Fruit fly (Drosophila melanogaster) whole organism, embryonic: ENCODE measurements around the gene CG9706.

ENCODE experiments used
- ATbp ChIP-seq: fragments of 200-800 bp; sonication (Bioruptor generic); optimal IDR thresholded peaks from 2 replicates; lab custom pipeline; 2017; ENCODE audit warnings: missing biosample characterization, mild to moderate bottlenecking, missing genetic modification characterization, missing genetic modification reagents
- B-H2 ChIP-seq: fragments of 200-800 bp; sonication (Bioruptor generic); optimal IDR thresholded peaks from 2 replicates; lab custom pipeline; 2018; ENCODE audit warnings: missing biosample characterization, mild to moderate bottlenecking, missing genetic modification characterization
- CG10209 ChIP-seq: fragments of 200-800 bp; sonication (Bioruptor generic); optimal IDR thresholded peaks from 3 replicates; lab custom pipeline; 2017; ENCODE audit warnings: missing biosample characterization, mild to moderate bottlenecking, missing genetic modification characterization, missing genetic modification reagents
- CG10959 ChIP-seq: fragments of 200-800 bp; sonication (Bioruptor generic); IDR thresholded peaks from 2 replicates; pipeline ENCODE4 v1.3.6; 2022; ENCODE audit warnings: missing biosample characterization, missing genetic modification characterization
- CG12104 ChIP-seq: fragments of 200-800 bp; sonication (Bioruptor generic); optimal IDR thresholded peaks from 3 replicates; lab custom pipeline; 2016; ENCODE audit warnings: missing biosample characterization, missing genetic modification characterization
- CG12155 ChIP-seq: fragments of 200-800 bp; sonication (Bioruptor generic); optimal IDR thresholded peaks from 3 replicates; lab custom pipeline; 2016; ENCODE audit warnings: missing biosample characterization, missing genetic modification characterization
- CG13296 ChIP-seq: fragments of 200-800 bp; sonication (Bioruptor generic); optimal IDR thresholded peaks from 3 replicates; lab custom pipeline; 2018; ENCODE audit warnings: missing biosample characterization, mild to moderate bottlenecking, missing genetic modification characterization
- CG13775 ChIP-seq: fragments of 200-800 bp; sonication (Bioruptor generic); optimal IDR thresholded peaks from 3 replicates; lab custom pipeline; 2017; ENCODE audit warnings: missing biosample characterization, mild to moderate bottlenecking, missing genetic modification characterization
- CG14710 ChIP-seq: fragments of 200-800 bp; sonication (Bioruptor generic); optimal IDR thresholded peaks from 3 replicates; lab custom pipeline; 2019; ENCODE audit warnings: missing biosample characterization, mild to moderate bottlenecking, missing genetic modification characterization, moderate library complexity
- CG1529 ChIP-seq: fragments of 200-800 bp; sonication (Bioruptor generic); optimal IDR thresholded peaks from 3 replicates; lab custom pipeline; 2018; ENCODE audit warnings: missing biosample characterization, missing genetic modification characterization
- CG16863 ChIP-seq: fragments of 200-800 bp; sonication (Bioruptor generic); optimal IDR thresholded peaks from 3 replicates; lab custom pipeline; 2016; ENCODE audit warnings: missing biosample characterization, missing genetic modification characterization
- CG17802 ChIP-seq: fragments of 200-800 bp; sonication (Bioruptor generic); optimal IDR thresholded peaks from 2 replicates; lab custom pipeline; 2018; ENCODE audit warnings: missing biosample characterization, mild to moderate bottlenecking, missing genetic modification characterization, moderate library complexity
- CG1792 ChIP-seq: fragments of 200-800 bp; sonication (Bioruptor generic); optimal IDR thresholded peaks from 2 replicates; lab custom pipeline; 2016; ENCODE audit warnings: missing biosample characterization, missing genetic modification characterization
- CG18011 ChIP-seq: fragments of 200-800 bp; sonication (Bioruptor generic); optimal IDR thresholded peaks from 2 replicates; lab custom pipeline; 2017; ENCODE audit warnings: missing biosample characterization, missing genetic modification characterization, mild to moderate bottlenecking, moderate library complexity, missing genotype
- CG2129 ChIP-seq: fragments of 200-800 bp; sonication (Bioruptor generic); IDR thresholded peaks from 2 replicates; pipeline ENCODE4 v1.3.6; 2022; ENCODE audit warnings: missing biosample characterization, missing genetic modification characterization; ENCODE audit not compliant: partially characterized antibody
- CG30431 ChIP-seq: fragments of 200-800 bp; sonication (Bioruptor generic); optimal IDR thresholded peaks from 2 replicates; lab custom pipeline; 2017; ENCODE audit warnings: missing biosample characterization, missing genetic modification characterization
- CG31441 ChIP-seq: fragments of 200-800 bp; sonication (Bioruptor generic); IDR thresholded peaks from 2 replicates; pipeline ENCODE4 v1.3.6; 2022; ENCODE audit warnings: missing biosample characterization, missing genetic modification characterization
- CG33213 ChIP-seq: fragments of 200-800 bp; sonication (Bioruptor generic); optimal IDR thresholded peaks from 3 replicates; lab custom pipeline; 2016; ENCODE audit warnings: missing biosample characterization, missing genetic modification characterization
- CG34422 ChIP-seq: fragments of 200-800 bp; sonication (Bioruptor generic); IDR thresholded peaks from 3 replicates; pipeline ENCODE4 v1.3.6; 2022; ENCODE audit warnings: missing biosample characterization, missing genetic modification characterization
- CG3847 ChIP-seq: fragments of 200-800 bp; sonication (Bioruptor generic); IDR thresholded peaks from 2 replicates; pipeline ENCODE4 v1.3.6; 2022; ENCODE audit warnings: missing biosample characterization, missing genetic modification characterization
- CG4360 ChIP-seq: fragments of 200-800 bp; sonication (Bioruptor generic); IDR thresholded peaks from 2 replicates; pipeline ENCODE4 v1.3.6; 2022; ENCODE audit warnings: missing biosample characterization, missing genetic modification characterization
- CG9215 ChIP-seq: fragments of 200-800 bp; sonication (Bioruptor generic); IDR thresholded peaks from 2 replicates; pipeline ENCODE4 v1.3.6; 2022; ENCODE audit warnings: missing biosample characterization, missing genetic modification characterization
- CrebB ChIP-seq: fragments of 200-800 bp; sonication (Bioruptor generic); optimal IDR thresholded peaks from 3 replicates; lab custom pipeline; 2018; ENCODE audit warnings: missing biosample characterization, mild to moderate bottlenecking, missing genetic modification characterization
- Dip3 ChIP-seq: fragments of 200-800 bp; sonication (Bioruptor generic); optimal IDR thresholded peaks from 3 replicates; lab custom pipeline; 2016; ENCODE audit warnings: missing biosample characterization, missing genetic modification characterization
- E2f1 ChIP-seq: fragments of 200-800 bp; sonication (Bioruptor generic); IDR thresholded peaks from 2 replicates; pipeline ENCODE4 v1.3.6; 2022; ENCODE audit warnings: missing biosample characterization, missing genetic modification characterization
- Hr78 ChIP-seq, 2 experiments: fragments of 200-800 bp in 1 of 2; fragments of >200 bp in 1 of 2; sonication (Bioruptor generic) in 1 of 2; optimal IDR thresholded peaks; 2 replicates each; lab custom pipeline; 2017 to 2019; ENCODE audit warnings: missing biosample characterization in 2 of 2, missing genetic modification characterization in 2 of 2, mild to moderate bottlenecking in 1 of 2, moderate library complexity in 1 of 2
- NC2α ChIP-seq: fragments of 200-800 bp; sonication (Bioruptor generic); optimal IDR thresholded peaks from 2 replicates; lab custom pipeline; 2016; ENCODE audit warnings: missing biosample characterization, missing genetic modification characterization
- NK7.1 ChIP-seq: fragments of 200-800 bp; sonication (Bioruptor generic); optimal IDR thresholded peaks from 3 replicates; lab custom pipeline; 2016; ENCODE audit warnings: missing biosample characterization, missing genetic modification characterization
- Nf-YC ChIP-seq: fragments of 200-800 bp; optimal IDR thresholded peaks from 3 replicates; lab custom pipeline; 2019; ENCODE audit warnings: missing biosample characterization, mild to moderate bottlenecking, missing genetic modification characterization, moderate library complexity
- Sin3A ChIP-seq: fragments of >200 bp; optimal IDR thresholded peaks from 2 replicates; lab custom pipeline; 2018
- Spps ChIP-seq: fragments of 200-800 bp; sonication (Bioruptor generic); optimal IDR thresholded peaks from 2 replicates; lab custom pipeline; 2018; ENCODE audit warnings: missing biosample characterization, mild to moderate bottlenecking, missing genetic modification characterization
- ab ChIP-seq: fragments of 200-800 bp; sonication (Bioruptor generic); optimal IDR thresholded peaks from 2 replicates; lab custom pipeline; 2016; ENCODE audit warnings: missing biosample characterization, missing genetic modification characterization
- al ChIP-seq: fragments of 200-800 bp; sonication (Bioruptor generic); IDR thresholded peaks from 2 replicates; pipeline ENCODE4 v1.3.6; 2022; ENCODE audit warnings: missing biosample characterization, missing genetic modification characterization
- ash1 ChIP-seq: fragments of 200-800 bp; sonication (Bioruptor generic); optimal IDR thresholded peaks from 2 replicates; lab custom pipeline; 2018; ENCODE audit warnings: missing biosample characterization, mild to moderate bottlenecking, missing genetic modification characterization
- caup ChIP-seq: fragments of 200-800 bp; sonication (Bioruptor generic); optimal IDR thresholded peaks from 3 replicates; lab custom pipeline; 2017; ENCODE audit warnings: missing biosample characterization, mild to moderate bottlenecking, missing genetic modification characterization, moderate library complexity; ENCODE audit not compliant: severe bottlenecking
- danr ChIP-seq: fragments of 200-800 bp; sonication (Bioruptor generic); IDR thresholded peaks from 2 replicates; pipeline ENCODE4 v1.3.6; 2022; ENCODE audit warnings: missing biosample characterization, missing genetic modification characterization
- dati ChIP-seq: fragments of 200-800 bp; sonication (Bioruptor generic); IDR thresholded peaks from 2 replicates; pipeline ENCODE4 v1.3.6; 2022; ENCODE audit warnings: missing biosample characterization, missing genetic modification characterization
- dpn ChIP-seq, 2 experiments: fragments of 200-800 bp; sonication (Bioruptor generic); optimal IDR thresholded peaks; 3 replicates each; lab custom pipeline; 2016; ENCODE audit warnings: missing biosample characterization in 2 of 2, missing genetic modification characterization in 2 of 2
- fd64A ChIP-seq: fragments of 200-800 bp; sonication (Bioruptor generic); optimal IDR thresholded peaks from 3 replicates; lab custom pipeline; 2018; ENCODE audit warnings: missing biosample characterization, mild to moderate bottlenecking, missing genetic modification characterization
- fu2 ChIP-seq: fragments of 200-800 bp; sonication (Bioruptor generic); optimal IDR thresholded peaks from 2 replicates; lab custom pipeline; 2016; ENCODE audit warnings: missing biosample characterization, missing genetic modification characterization
- hb ChIP-seq: fragments of 200-800 bp; sonication (Bioruptor generic); IDR thresholded peaks from 3 replicates; pipeline ENCODE4 v1.3.6; 2022; ENCODE audit warnings: missing biosample characterization, missing genetic modification characterization; ENCODE audit not compliant: partially characterized antibody
- inv ChIP-seq: fragments of 200-800 bp; sonication (Bioruptor generic); IDR thresholded peaks from 2 replicates; pipeline ENCODE4 v1.3.6; 2022; ENCODE audit warnings: missing biosample characterization, missing genetic modification characterization; ENCODE audit not compliant: partially characterized antibody
- lilli ChIP-seq: fragments of 200-800 bp; sonication (Bioruptor generic); optimal IDR thresholded peaks from 3 replicates; lab custom pipeline; 2016; ENCODE audit warnings: missing biosample characterization, missing genetic modification characterization
- pb ChIP-seq: fragments of 200-800 bp; sonication (Bioruptor generic); optimal IDR thresholded peaks from 3 replicates; lab custom pipeline; 2016; ENCODE audit warnings: missing biosample characterization, missing genetic modification characterization
- shn ChIP-seq: fragments of 200-800 bp; sonication (Bioruptor generic); optimal IDR thresholded peaks from 3 replicates; lab custom pipeline; 2016; ENCODE audit warnings: missing biosample characterization, missing genetic modification characterization
- stc ChIP-seq: fragments of 200-800 bp; sonication (Bioruptor generic); IDR thresholded peaks from 2 replicates; pipeline ENCODE4 v1.3.6; 2022; ENCODE audit warnings: missing biosample characterization, missing genetic modification characterization
- wek ChIP-seq: fragments of 200-800 bp; sonication (Bioruptor generic); optimal IDR thresholded peaks from 3 replicates; lab custom pipeline; 2018; ENCODE audit warnings: missing biosample characterization, mild to moderate bottlenecking, missing genetic modification characterization, moderate library complexity
- wor ChIP-seq: fragments of 200-800 bp; sonication (Bioruptor generic); IDR thresholded peaks from 2 replicates; pipeline ENCODE4 v1.3.6; 2022; ENCODE audit warnings: missing biosample characterization, missing genetic modification characterization
- zfh1 ChIP-seq: fragments of 200-800 bp; sonication (Bioruptor generic); IDR thresholded peaks from 3 replicates; pipeline ENCODE4 v1.3.6; 2022; ENCODE audit warnings: missing biosample characterization, missing genetic modification characterization

The CG9706 gene

DNA sequence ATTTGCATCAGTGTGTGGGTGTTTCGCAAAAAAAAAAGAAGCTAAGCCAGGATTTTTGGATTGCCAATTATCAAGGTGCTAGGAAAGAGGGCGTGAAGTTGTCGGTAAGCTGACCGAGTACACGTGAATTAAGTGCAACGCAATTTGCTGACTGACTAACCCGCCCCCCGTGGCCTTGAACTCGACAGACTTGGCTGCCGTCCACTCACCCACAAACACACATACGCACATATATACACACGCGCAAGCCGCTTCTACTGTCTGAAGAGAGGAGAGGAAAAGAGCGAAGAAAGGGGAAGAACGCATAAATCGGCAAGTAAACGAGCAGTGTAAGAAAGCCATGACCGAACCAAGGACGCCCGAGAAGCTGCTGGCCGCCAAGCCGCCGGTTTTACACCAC lies 2.5 kb upstream of the CG9706 start (continued):
- TF ChIP-seq zfh1 (no peak), CG16863 (GFP tag; lab: Kevin White, UChicago) (no peak), pb (GFP tag; lab: Kevin White, UChicago) (no peak), CG2129 (no peak), stc (0 out of 2 replicates have a peak, but pooled peaks have one; percentile 8), CG34422 (GFP tag; lab: Robert Waterston, UW) (0 out of 3 replicates have a peak, but pooled peaks have one; percentile 54), Hr78 (GFP tag; optimal IDR thresholded peaks at IDR 0.05; lab: Kevin White, UChicago) (peak in 1 of 2 experiments; percentile 52), B-H2 (GFP tag; lab: Kevin White, UChicago) (no peak), NC2α (GFP tag; lab: Kevin White, UChicago) (no peak), Dip3 (GFP tag; lab: Kevin White, UChicago) (no peak), ash1 (GFP tag; lab: Kevin White, UChicago) (no peak)
- TF ChIP-seq, all 482 proteins: peak for 8

DNA sequence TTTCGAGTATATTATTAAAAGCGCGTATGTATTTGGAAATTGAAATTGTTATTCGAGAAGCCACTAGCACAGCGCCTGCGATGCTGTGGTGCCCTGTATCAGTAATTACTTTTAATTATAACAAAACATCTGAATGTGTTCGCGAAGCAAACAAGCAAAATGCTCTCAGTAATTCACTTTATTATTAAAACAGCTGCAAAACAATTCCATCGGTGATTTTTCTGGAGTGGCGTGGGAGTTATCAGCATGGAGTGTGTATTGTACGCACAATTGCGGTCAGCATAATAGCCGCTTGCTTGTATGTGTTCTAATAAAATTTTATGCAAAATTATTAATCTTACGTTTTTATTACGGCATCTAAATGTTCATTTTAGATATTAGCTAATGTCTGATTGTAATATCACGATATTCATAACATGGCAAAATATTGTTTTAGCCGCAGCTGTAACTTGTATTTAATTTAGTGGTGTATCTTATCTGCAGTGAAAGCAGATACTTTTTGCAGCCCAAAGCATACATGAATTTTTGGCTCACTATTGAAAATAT lies 519 bp upstream of the CG9706 start:
- TF ChIP-seq shn (peak; percentile 18), lilli (GFP tag; lab: Kevin White, UChicago) (peak; percentile 76), CrebB (tag; lab: Kevin White, UChicago) (peak; percentile 36), fu2 (GFP tag; lab: Kevin White, UChicago) (peak; percentile 49), E2f1 (GFP tag; lab: Robert Waterston, UW) (peak; percentile 59; the same call in 1 of the 2 replicates), CG10959 (GFP tag; lab: Robert Waterston, UW) (peak; percentile 83), Spps (tag; lab: Kevin White, UChicago) (peak; percentile 41), CG33213 (GFP tag; lab: Kevin White, UChicago) (peak; percentile 18), caup (GFP tag; lab: Kevin White, UChicago) (peak; percentile 62), ATbp (GFP tag; lab: Kevin White, UChicago) (peak; percentile 76), ab (GFP tag; lab: Kevin White, UChicago) (peak; percentile 1), wek (peak; percentile 5), danr (GFP tag; lab: Robert Waterston, UW) (peak; percentile 33; the same call in 1 of the 2 replicates), al (0 out of 2 replicates have a peak, but pooled peaks have one; percentile 26), CG10209 (GFP tag; lab: Kevin White, UChicago) (peak; percentile 73), CG3847 (GFP tag; lab: Robert Waterston, UW) (0 out of 2 replicates have a peak, but pooled peaks have one; percentile 7), CG13775 (peak; percentile 57), hb (GFP tag; lab: Robert Waterston, UW) (no peak), dpn (GFP tag; optimal IDR thresholded peaks at IDR 0.05; lab: Kevin White, UChicago) (peak; percentile 66 to 69), CG1529 (GFP tag; lab: Kevin White, UChicago) (peak; percentile 74), CG1792 (GFP tag; lab: Kevin White, UChicago) (peak; percentile 74), CG14710 (tag; lab: Kevin White, UChicago) (peak; percentile 59), fd64A (GFP tag; lab: Kevin White, UChicago) (peak; percentile 30), CG17802 (tag; lab: Kevin White, UChicago) (peak; percentile 43), Hr78 (GFP tag; optimal IDR thresholded peaks at IDR 0.05; lab: Kevin White, UChicago) (no peak), CG18011 (GFP tag; lab: Kevin White, UChicago) (no peak), CG12155 (GFP tag; lab: Kevin White, UChicago) (peak; percentile 55), CG31441 (GFP tag; lab: Robert Waterston, UW) (no peak; the same call in 1 of the 2 replicates), CG9215 (peak; percentile 19; the same call in 1 of the 2 replicates), wor (GFP tag; lab: Robert Waterston, UW) (peak; percentile 38; the same call in 1 of the 2 replicates), inv (GFP tag; lab: Robert Waterston, UW) (no peak), NK7.1 (GFP tag; lab: Kevin White, UChicago) (peak; percentile 8), CG4360 (GFP tag; lab: Robert Waterston, UW) (0 out of 2 replicates have a peak, but pooled peaks have one; percentile 9), CG30431 (GFP tag; lab: Kevin White, UChicago) (peak; percentile 57), CG13296 (peak; percentile 69), Nf-YC (no peak), CG12104 (GFP tag; lab: Kevin White, UChicago) (peak; percentile 21), dati (GFP tag; lab: Robert Waterston, UW) (peak; percentile 48; the same call in 1 of the 2 replicates), Sin3A (lab: Kevin White, UChicago) (no peak)
